Worm (Caenorhabditis elegans): Measurements from ENCODE around the gene F46B6.2.

DNA sequence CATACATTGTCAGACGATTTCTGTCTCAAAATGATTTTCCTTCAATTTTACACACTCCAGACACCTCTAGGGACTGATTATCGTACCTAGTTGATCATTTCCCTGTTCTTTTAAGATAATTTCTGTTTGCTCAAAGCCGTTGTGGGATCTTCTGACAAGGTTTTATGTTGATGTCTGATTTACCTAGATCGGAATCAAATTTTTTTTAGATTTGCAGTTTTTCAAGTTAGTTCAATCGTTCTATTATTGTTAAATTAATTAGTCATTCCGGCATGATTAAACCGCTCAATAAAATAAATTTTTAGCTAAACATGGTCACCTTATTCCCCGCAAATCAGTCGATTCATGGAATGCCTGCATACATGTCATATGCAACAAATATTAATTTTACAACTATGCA, 41.4 kb downstream of the F46B6.2 start, which contains the start of gene sru-30:
- TF ChIP-seq tab-1 (GFP tag; IDR thresholded peaks at IDR 0.05) (no peak), cog-1 (tag; optimal IDR thresholded peaks at IDR 0.05) (no peak), klf-2 (GFP tag; conservative IDR thresholded peaks at IDR 0.05) (no peak), med-1 (GFP tag; optimal IDR thresholded peaks at IDR 0.05; ENCODE audit: insufficient read depth) (no peak), ztf-29 (GFP tag; IDR thresholded peaks at IDR 0.05) (no peak)
